Worm (Caenorhabditis elegans): ENCODE measurements around the gene C33F10.12.

ce11 chrII:4869793-4870343 lies 32.3 kb upstream of the C33F10.12 start:
- no peak for TF ChIP-seq flt-1 (GFP tag; IDR thresholded peaks at IDR 0.05)
- TF ChIP-seq tab-1 (GFP tag; IDR thresholded peaks at IDR 0.05) = no peak
- no peak for TF ChIP-seq med-1 (GFP tag; optimal IDR thresholded peaks at IDR 0.05; ENCODE audit: insufficient read depth)
- no peak for TF ChIP-seq ref-1 (GFP tag; conservative IDR thresholded peaks at IDR 0.05)
